Worm (Caenorhabditis elegans) whole organism, late embryonic: ENCODE measurements around the gene Y38C1AA.6.

Source experiments
- ama-1 ChIP-seq: fragments of 150-350 bp; optimal IDR thresholded peaks from 2 replicates; lab custom pipeline; 2014
- hlh-30 ChIP-seq: sonication (generic microtip); optimal IDR thresholded peaks from 2 replicates; lab custom pipeline; 2017; ENCODE audit warnings: antibody characterized with exemption, missing genetic modification characterization, missing compliant biosample characterization; ENCODE audit not compliant: insufficient read depth
- pha-4 ChIP-seq: fragments of 150-350 bp; optimal IDR thresholded peaks from 2 replicates; lab custom pipeline; 2018; ENCODE audit warnings: missing biosample characterization, missing genetic modification reagents, missing genetic modification characterization
- pqm-1 ChIP-seq: sonication (generic microtip); optimal IDR thresholded peaks from 2 replicates; lab custom pipeline; 2016; ENCODE audit warnings: missing genetic modification characterization, missing compliant biosample characterization
- unc-55 ChIP-seq: sonication (generic microtip); optimal IDR thresholded peaks from 2 replicates; lab custom pipeline; 2017; ENCODE audit warnings: missing biosample characterization, missing genetic modification reagents, missing genetic modification characterization

- no peak for TF ChIP-seq pqm-1
- no peak for TF ChIP-seq pha-4 (tag; lab: Kevin White, UChicago)
- TF ChIP-seq ama-1, result no peak
- TF ChIP-seq unc-55 (GFP tag; lab: Kevin White, UChicago), result no peak
- no peak for TF ChIP-seq hlh-30 (tag; lab: Kevin White, UChicago)
Observed at ce11 chrIV:172990-173389, 10.4 kb downstream of the Y38C1AA.6 start.
